Worm (Caenorhabditis elegans) whole organism, young adult: ENCODE results near the gene acr-25.

Experiments
- B0019.2 ChIP-seq: fragments of 200-800 bp; sonication (Bioruptor generic); conservative IDR thresholded peaks from 2 replicates; pipeline ENCODE4 v1.3.6; 2022; ENCODE audit warnings: missing genetic modification reagents, missing genetic modification characterization, missing compliant biosample characterization
- B0336.3 ChIP-seq: fragments of 200-800 bp; sonication (Bioruptor generic); IDR thresholded peaks from 2 replicates; pipeline ENCODE4 v1.3.6; 2022; ENCODE audit warnings: missing genetic modification characterization, missing compliant biosample characterization
- C06A6.2 ChIP-seq: fragments of 200-800 bp; sonication (Bioruptor generic); conservative IDR thresholded peaks from 2 replicates; pipeline ENCODE4 v1.3.6; 2022; ENCODE audit warnings: missing genetic modification characterization, missing compliant biosample characterization
- F39B2.1 ChIP-seq: fragments of 200-800 bp; sonication (Bioruptor generic); IDR thresholded peaks from 2 replicates; pipeline ENCODE4 v1.3.6; 2022; ENCODE audit warnings: missing genetic modification reagents, missing genetic modification characterization, missing compliant biosample characterization
- F57C9.4 ChIP-seq: sonication (generic microtip); optimal IDR thresholded peaks from 2 replicates; lab custom pipeline; 2017; ENCODE audit warnings: mild to moderate bottlenecking, missing genetic modification characterization, missing compliant biosample characterization
- K11D2.4 ChIP-seq: fragments of 200-800 bp; sonication (Bioruptor generic); IDR thresholded peaks from 2 replicates; pipeline ENCODE4 v1.3.6; 2022; ENCODE audit warnings: missing genetic modification reagents, missing genetic modification characterization, missing compliant biosample characterization
- bed-1 ChIP-seq: fragments of 200-800 bp; sonication (Bioruptor generic); IDR thresholded peaks from 2 replicates; pipeline ENCODE4 v1.3.6; 2022; ENCODE audit warnings: missing genetic modification reagents, missing genetic modification characterization, missing compliant biosample characterization
- chd-7 ChIP-seq: sonication (generic microtip); optimal IDR thresholded peaks from 2 replicates; lab custom pipeline; 2016; ENCODE audit warnings: mild to moderate bottlenecking, missing genetic modification characterization, moderate library complexity, missing compliant biosample characterization
- die-1 ChIP-seq: sonication (generic microtip); optimal IDR thresholded peaks from 2 replicates; lab custom pipeline; 2016; ENCODE audit warnings: missing genotype, mild to moderate bottlenecking, missing genetic modification characterization, missing compliant biosample characterization
- dox-1 ChIP-seq: fragments of 200-800 bp; sonication (Bioruptor generic); IDR thresholded peaks from 2 replicates; pipeline ENCODE4 v1.3.6; 2022; ENCODE audit warnings: missing genetic modification reagents, missing genetic modification characterization, missing compliant biosample characterization
- dpff-1 ChIP-seq: sonication (generic microtip); optimal IDR thresholded peaks from 2 replicates; lab custom pipeline; 2017; ENCODE audit warnings: mild to moderate bottlenecking, missing genetic modification characterization, missing compliant biosample characterization
- egl-44 ChIP-seq: fragments of 200-800 bp; sonication (Bioruptor generic); IDR thresholded peaks from 2 replicates; pipeline ENCODE4 v1.3.6; 2022; ENCODE audit warnings: missing genetic modification reagents, missing genetic modification characterization, missing compliant biosample characterization
- fkh-3 ChIP-seq: sonication (generic microtip); optimal IDR thresholded peaks from 2 replicates; lab custom pipeline; 2016; ENCODE audit warnings: mild to moderate bottlenecking, missing genetic modification characterization, missing compliant biosample characterization
- hmg-20 ChIP-seq: fragments of 200-800 bp; sonication (Bioruptor generic); IDR thresholded peaks from 2 replicates; pipeline ENCODE4 v1.3.6; 2022; ENCODE audit warnings: missing genetic modification reagents, missing genetic modification characterization, missing compliant biosample characterization
- lin-54 ChIP-seq: fragments of 200-800 bp; sonication (Bioruptor generic); optimal IDR thresholded peaks from 2 replicates; lab custom pipeline; 2018; ENCODE audit warnings: mild to moderate bottlenecking, missing genetic modification characterization, missing compliant biosample characterization
- madf-6 ChIP-seq: fragments of 200-800 bp; sonication (Bioruptor generic); IDR thresholded peaks from 2 replicates; pipeline ENCODE4 v1.3.6; 2022; ENCODE audit warnings: missing genetic modification reagents, missing genetic modification characterization, missing compliant biosample characterization
- nfya-1 ChIP-seq: sonication (generic microtip); optimal IDR thresholded peaks from 2 replicates; lab custom pipeline; 2017; ENCODE audit warnings: antibody characterized with exemption, missing compliant biosample characterization, missing genetic modification characterization, borderline replicate concordance; ENCODE audit not compliant: insufficient read depth
- nhr-179 ChIP-seq: sonication (generic microtip); optimal IDR thresholded peaks from 2 replicates; lab custom pipeline; 2016; ENCODE audit warnings: mild to moderate bottlenecking, missing genetic modification characterization, missing compliant biosample characterization
- nhr-80 ChIP-seq: sonication (generic microtip); optimal IDR thresholded peaks from 2 replicates; lab custom pipeline; 2016; ENCODE audit warnings: missing genetic modification characterization, missing compliant biosample characterization
- pha-4 ChIP-seq: fragments of 150-350 bp; sonication (generic microtip); optimal IDR thresholded peaks from 2 replicates; lab custom pipeline; 2014; ENCODE audit warnings: missing biosample characterization, missing genetic modification reagents, missing genetic modification characterization
- rcor-1 ChIP-seq: fragments of 200-800 bp; sonication (Bioruptor generic); IDR thresholded peaks from 2 replicates; pipeline ENCODE4 v1.3.6; 2022; ENCODE audit warnings: missing genetic modification reagents, missing genetic modification characterization, missing compliant biosample characterization
- rec-8 ChIP-seq, 2 experiments: sonication (generic microtip); optimal IDR thresholded peaks; 2 replicates each; lab custom pipeline; 2016; ENCODE audit warnings: mild to moderate bottlenecking in 2 of 2, missing genetic modification characterization in 2 of 2, missing genetic modification reagents in 2 of 2, missing genotype in 2 of 2, missing biosample characterization in 1 of 2, missing compliant biosample characterization in 1 of 2, moderate library complexity in 1 of 2
- sdz-38 ChIP-seq: sonication (generic microtip); optimal IDR thresholded peaks from 2 replicates; lab custom pipeline; 2016; ENCODE audit warnings: missing genotype, missing genetic modification characterization, missing compliant biosample characterization
- snpc-1.1 ChIP-seq: sonication (generic microtip); optimal IDR thresholded peaks from 2 replicates; lab custom pipeline; 2017; ENCODE audit warnings: missing genetic modification characterization, mild to moderate bottlenecking, missing compliant biosample characterization, antibody characterized with exemption, moderate library complexity, missing genotype, missing genetic modification reagents; ENCODE audit not compliant: insufficient read depth
- snpc-3.4 ChIP-seq: sonication (generic microtip); optimal IDR thresholded peaks from 2 replicates; lab custom pipeline; 2017; ENCODE audit warnings: missing genetic modification characterization, mild to moderate bottlenecking, missing compliant biosample characterization, antibody characterized with exemption, moderate library complexity, missing genotype, missing genetic modification reagents
- snpc-4 ChIP-seq, 5 experiments: fragments of 150-350 bp in 1 of 5; sonication (generic microtip) in 4 of 5; optimal IDR thresholded peaks; 2 replicates each; lab custom pipeline; 2014 to 2018; ENCODE audit warnings: missing genetic modification characterization in 5 of 5, missing biosample characterization in 3 of 5, antibody characterized with exemption in 2 of 5, mild to moderate bottlenecking in 2 of 5, missing compliant biosample characterization in 2 of 5, missing genotype in 2 of 5, moderate library complexity in 2 of 5, missing genetic modification reagents in 1 of 5
- tbp1 ChIP-seq: fragments of 200-800 bp; sonication (Bioruptor generic); optimal IDR thresholded peaks from 2 replicates; lab custom pipeline; 2018; ENCODE audit warnings: mild to moderate bottlenecking, missing genetic modification characterization, missing compliant biosample characterization
- unc-62 ChIP-seq: fragments of 150-350 bp; optimal IDR thresholded peaks from 2 replicates; lab custom pipeline; 2014; ENCODE audit warnings: missing biosample characterization, missing genetic modification reagents, missing genetic modification characterization
- xnd-1 ChIP-seq: sonication (generic microtip); optimal IDR thresholded peaks from 2 replicates; lab custom pipeline; 2016; ENCODE audit warnings: missing genotype, missing genetic modification reagents, missing genetic modification characterization, missing compliant biosample characterization
- ztf-22 ChIP-seq: fragments of 200-800 bp; sonication (Bioruptor generic); optimal IDR thresholded peaks from 2 replicates; lab custom pipeline; 2018; ENCODE audit warnings: mild to moderate bottlenecking, missing genetic modification characterization, moderate library complexity, missing compliant biosample characterization
- ztf-28 ChIP-seq: fragments of 200-800 bp; sonication (Bioruptor generic); IDR thresholded peaks from 2 replicates; pipeline ENCODE4 v1.3.6; 2022; ENCODE audit warnings: missing genetic modification reagents, missing genetic modification characterization, missing compliant biosample characterization
- ztf-3 ChIP-seq: fragments of 200-800 bp; sonication (Bioruptor generic); optimal IDR thresholded peaks from 2 replicates; lab custom pipeline; 2018; ENCODE audit warnings: mild to moderate bottlenecking, missing genetic modification characterization, missing compliant biosample characterization

Gene acr-25

ce11 chrIV:6500843-6501242 is 36.7 kb downstream of the acr-25 start:
- TF ChIP-seq sdz-38 (tag; lab: Kevin White, UChicago): no peak
- TF ChIP-seq pha-4 (tag; lab: Kevin White, UChicago): peak; percentile 86

ce11 chrIV:6501277-6501676 is 37.2 kb downstream of the acr-25 start:
- TF ChIP-seq snpc-1.1 (tag; lab: Kevin White, UChicago) (peak; percentile 81), snpc-4 (GFP tag; optimal IDR thresholded peaks at IDR 0.05; lab: Kevin White, UChicago) (peak; percentile 74), snpc-4 (tag; optimal IDR thresholded peaks at IDR 0.05; lab: Kevin White, UChicago) (peak; percentile 67 to 96 (median 90)), snpc-3.4 (tag; lab: Kevin White, UChicago) (peak; percentile 2)
- TF ChIP-seq, all 124 proteins: peak for 3; not testable (repeated sequence) for 121

ce11 chrIV:6502725-6503124 is 38.6 kb downstream of the acr-25 start:
- peak; percentile 65 for TF ChIP-seq nhr-80
- no peak for TF ChIP-seq fkh-3 (tag; lab: Kevin White, UChicago)
- TF ChIP-seq, all 124 proteins: peak for 1

ce11 chrIV:6506424-6506823 is 42.3 kb downstream of the acr-25 start, which contains the start of gene pqn-89:
TSS of gene pqn-89 (plus strand) at chrIV:6506724.
- TF ChIP-seq ztf-22 (GFP tag; lab: Kevin White, UChicago): no peak
- TF ChIP-seq ztf-28: no peak
- no peak for TF ChIP-seq nhr-179 (tag; lab: Kevin White, UChicago)
- TF ChIP-seq die-1 (tag; lab: Kevin White, UChicago): no peak
- no peak for TF ChIP-seq snpc-3.4 (tag; lab: Kevin White, UChicago)
- TF ChIP-seq chd-7 (tag; lab: Kevin White, UChicago): no peak
- TF ChIP-seq dox-1: no peak
- no peak for TF ChIP-seq hmg-20 (GFP tag; lab: Robert Waterston, UW)
- no peak for TF ChIP-seq dpff-1 (tag; lab: Kevin White, UChicago)
- no peak for TF ChIP-seq madf-6 (GFP tag; lab: Robert Waterston, UW)
- TF ChIP-seq nfya-1 (tag; lab: Kevin White, UChicago): no peak
- TF ChIP-seq F57C9.4 (tag; lab: Kevin White, UChicago): no peak
- no peak for TF ChIP-seq rec-8 (tag; optimal IDR thresholded peaks at IDR 0.05; lab: Kevin White, UChicago)

ce11 chrIV:6511767-6512166 is 47.7 kb downstream of the acr-25 start:
- TF ChIP-seq C06A6.2 (GFP tag; lab: Robert Waterston, UW): no peak
- no peak for TF ChIP-seq unc-62 (GFP tag; lab: Kevin White, UChicago)
- no peak for TF ChIP-seq egl-44 (GFP tag; lab: Robert Waterston, UW)
- TF ChIP-seq rcor-1 (GFP tag; lab: Robert Waterston, UW): no peak
- TF ChIP-seq lin-54 (GFP tag; lab: Kevin White, UChicago): no peak
- TF ChIP-seq F39B2.1 (GFP tag; lab: Robert Waterston, UW): no peak
- no peak for TF ChIP-seq bed-1 (GFP tag; lab: Robert Waterston, UW)
- TF ChIP-seq dox-1: no peak
- TF ChIP-seq tbp1 (GFP tag; lab: Kevin White, UChicago): no peak
- no peak for TF ChIP-seq xnd-1 (tag; lab: Kevin White, UChicago)
- TF ChIP-seq B0019.2 (GFP tag; lab: Robert Waterston, UW): no peak
- TF ChIP-seq ztf-3 (GFP tag; lab: Kevin White, UChicago): no peak
- TF ChIP-seq B0336.3 (GFP tag; lab: Robert Waterston, UW): no peak
- no peak for TF ChIP-seq K11D2.4 (GFP tag; lab: Robert Waterston, UW)
